Fruit fly (Drosophila melanogaster) whole organism, embryonic: ENCODE measurements around the gene CG9444.

Source experiments
- ATbp ChIP-seq: fragments of 200-800 bp; sonication (Bioruptor generic); optimal IDR thresholded peaks from 2 replicates; lab custom pipeline; 2017; ENCODE audit warnings: missing biosample characterization, mild to moderate bottlenecking, missing genetic modification characterization, missing genetic modification reagents
- Antp ChIP-seq: fragments of 200-800 bp; sonication (Bioruptor generic); optimal IDR thresholded peaks from 3 replicates; lab custom pipeline; 2016; ENCODE audit warnings: missing biosample characterization, missing genetic modification characterization
- CG10209 ChIP-seq: fragments of 200-800 bp; sonication (Bioruptor generic); optimal IDR thresholded peaks from 3 replicates; lab custom pipeline; 2017; ENCODE audit warnings: missing biosample characterization, mild to moderate bottlenecking, missing genetic modification characterization, missing genetic modification reagents
- CG10274 ChIP-seq: fragments of 200-800 bp; sonication (Bioruptor generic); optimal IDR thresholded peaks from 3 replicates; lab custom pipeline; 2017; ENCODE audit warnings: missing biosample characterization, mild to moderate bottlenecking, missing genetic modification characterization
- CG11456 ChIP-seq: fragments of 200-800 bp; sonication (Bioruptor generic); IDR thresholded peaks from 3 replicates; pipeline ENCODE4 v1.3.6; 2022; ENCODE audit warnings: missing biosample characterization, missing genetic modification characterization
- CG12104 ChIP-seq: fragments of 200-800 bp; sonication (Bioruptor generic); optimal IDR thresholded peaks from 3 replicates; lab custom pipeline; 2016; ENCODE audit warnings: missing biosample characterization, missing genetic modification characterization
- CG15011 ChIP-seq: fragments of 200-800 bp; sonication (Bioruptor generic); optimal IDR thresholded peaks from 3 replicates; lab custom pipeline; 2018; ENCODE audit warnings: missing biosample characterization, mild to moderate bottlenecking, missing genetic modification characterization
- CG16815 ChIP-seq: fragments of 200-800 bp; sonication (Bioruptor generic); optimal IDR thresholded peaks from 3 replicates; lab custom pipeline; 2017; ENCODE audit warnings: missing biosample characterization, mild to moderate bottlenecking, missing genetic modification characterization
- CG18599 ChIP-seq: fragments of 200-800 bp; sonication (Bioruptor generic); optimal IDR thresholded peaks from 3 replicates; lab custom pipeline; 2017; ENCODE audit warnings: missing biosample characterization, missing genetic modification characterization, mild to moderate bottlenecking, moderate library complexity, missing genetic modification reagents
- CG2116 ChIP-seq: fragments of 200-800 bp; sonication (Bioruptor generic); optimal IDR thresholded peaks from 3 replicates; lab custom pipeline; 2018; ENCODE audit warnings: missing biosample characterization, mild to moderate bottlenecking, missing genetic modification characterization
- CG2199 ChIP-seq: fragments of 200-800 bp; sonication (Bioruptor generic); IDR thresholded peaks from 3 replicates; pipeline ENCODE4 v1.3.6; 2022; ENCODE audit warnings: missing biosample characterization, missing genetic modification characterization
- CG2202 ChIP-seq: fragments of 200-800 bp; sonication (Bioruptor generic); optimal IDR thresholded peaks from 2 replicates; lab custom pipeline; 2018; ENCODE audit warnings: missing biosample characterization, mild to moderate bottlenecking, missing genetic modification characterization
- CG32532 ChIP-seq: fragments of 200-800 bp; sonication (Bioruptor generic); IDR thresholded peaks from 2 replicates; pipeline ENCODE4 v1.3.6; 2022; ENCODE audit warnings: missing biosample characterization, missing genetic modification characterization
- CG33213 ChIP-seq: fragments of 200-800 bp; sonication (Bioruptor generic); optimal IDR thresholded peaks from 3 replicates; lab custom pipeline; 2016; ENCODE audit warnings: missing biosample characterization, missing genetic modification characterization
- CG3407 ChIP-seq: fragments of 200-800 bp; sonication (Bioruptor generic); optimal IDR thresholded peaks from 2 replicates; lab custom pipeline; 2018; ENCODE audit warnings: missing biosample characterization, mild to moderate bottlenecking, missing genetic modification characterization
- CG34376 ChIP-seq: fragments of 200-800 bp; sonication (Bioruptor generic); optimal IDR thresholded peaks from 2 replicates; lab custom pipeline; 2018; ENCODE audit warnings: missing biosample characterization, mild to moderate bottlenecking, missing genetic modification characterization
- CG3726 ChIP-seq: fragments of 200-800 bp; sonication (Bioruptor generic); IDR thresholded peaks from 3 replicates; pipeline ENCODE4, ENCODE4 v1.3.6; 2022; ENCODE audit warnings: missing biosample characterization, missing genetic modification characterization
- CG3995 ChIP-seq: fragments of 200-800 bp; sonication (Bioruptor generic); optimal IDR thresholded peaks from 3 replicates; lab custom pipeline; 2016; ENCODE audit warnings: missing biosample characterization, missing genetic modification characterization
- CG5180 ChIP-seq: fragments of 200-800 bp; sonication (Bioruptor generic); optimal IDR thresholded peaks from 3 replicates; lab custom pipeline; 2017; ENCODE audit warnings: missing biosample characterization, missing genetic modification characterization, mild to moderate bottlenecking, moderate library complexity, missing genetic modification reagents
- CG6175 ChIP-seq: fragments of 200-800 bp; sonication (Bioruptor generic); IDR thresholded peaks from 3 replicates; pipeline ENCODE4 v1.3.6; 2022; ENCODE audit warnings: missing biosample characterization, missing genetic modification characterization
- CG6813 ChIP-seq: fragments of 200-800 bp; sonication (Bioruptor generic); optimal IDR thresholded peaks from 2 replicates; lab custom pipeline; 2017; ENCODE audit warnings: missing biosample characterization, missing genetic modification characterization, mild to moderate bottlenecking, moderate library complexity, missing genetic modification reagents
- CG9797 ChIP-seq: fragments of 200-800 bp; sonication (Bioruptor generic); optimal IDR thresholded peaks from 3 replicates; lab custom pipeline; 2018; ENCODE audit warnings: missing biosample characterization, mild to moderate bottlenecking, missing genetic modification characterization
- CG9932 ChIP-seq: fragments of 200-800 bp; sonication (Bioruptor generic); IDR thresholded peaks from 2 replicates; pipeline ENCODE4 v1.3.6; 2022; ENCODE audit warnings: missing biosample characterization, missing genetic modification characterization
- Dad ChIP-seq: fragments of 200-800 bp; sonication (Bioruptor generic); optimal IDR thresholded peaks from 3 replicates; lab custom pipeline; 2016; ENCODE audit warnings: missing biosample characterization, missing genetic modification characterization
- Dll ChIP-seq: fragments of 200-800 bp; sonication (Bioruptor generic); IDR thresholded peaks from 4 replicates; pipeline ENCODE4 v1.3.6; 2022; ENCODE audit warnings: missing biosample characterization, missing genetic modification characterization; ENCODE audit not compliant: partially characterized antibody
- E2f2 ChIP-seq: fragments of 200-800 bp; sonication (Bioruptor generic); IDR thresholded peaks from 2 replicates; pipeline ENCODE4 v1.3.6; 2022; ENCODE audit warnings: missing biosample characterization, missing genetic modification characterization
- Hmx ChIP-seq: fragments of 200-800 bp; sonication (Bioruptor generic); optimal IDR thresholded peaks from 2 replicates; lab custom pipeline; 2016; ENCODE audit warnings: missing biosample characterization, missing genetic modification characterization
- Meics ChIP-seq: fragments of 200-800 bp; sonication (Bioruptor generic); optimal IDR thresholded peaks from 2 replicates; lab custom pipeline; 2017; ENCODE audit warnings: missing biosample characterization, mild to moderate bottlenecking, missing genetic modification characterization
- Neu2 ChIP-seq: fragments of 200-800 bp; sonication (Bioruptor generic); optimal IDR thresholded peaks from 3 replicates; lab custom pipeline; 2016; ENCODE audit warnings: missing biosample characterization, missing genetic modification characterization, borderline replicate concordance
- Ssrp ChIP-seq: fragments of 200-800 bp; sonication (Bioruptor generic); optimal IDR thresholded peaks from 2 replicates; lab custom pipeline; 2018; ENCODE audit warnings: missing biosample characterization, mild to moderate bottlenecking, missing genetic modification characterization, moderate library complexity
- Taf1 ChIP-seq: fragments of 200-800 bp; sonication (Bioruptor generic); IDR thresholded peaks from 2 replicates; pipeline ENCODE4 v1.3.6; 2022; ENCODE audit warnings: missing biosample characterization, missing genetic modification characterization
- en ChIP-seq: fragments of 200-800 bp; sonication (Bioruptor generic); optimal IDR thresholded peaks from 2 replicates; lab custom pipeline; 2016; ENCODE audit warnings: missing biosample characterization, missing genetic modification characterization
- eyg ChIP-seq: fragments of 200-800 bp; sonication (Bioruptor generic); optimal IDR thresholded peaks from 3 replicates; lab custom pipeline; 2016; ENCODE audit warnings: missing biosample characterization, missing genetic modification characterization
- gcm2 ChIP-seq: fragments of 200-800 bp; sonication (Bioruptor generic); optimal IDR thresholded peaks from 2 replicates; lab custom pipeline; 2016; ENCODE audit warnings: missing biosample characterization, missing genetic modification characterization
- ham ChIP-seq: fragments of 200-800 bp; sonication (Bioruptor generic); IDR thresholded peaks from 2 replicates; pipeline ENCODE4 v1.3.6; 2022; ENCODE audit warnings: missing biosample characterization, missing genetic modification characterization
- hbn ChIP-seq: fragments of 200-800 bp; sonication (Bioruptor generic); IDR thresholded peaks from 2 replicates; pipeline ENCODE4 v1.3.6; 2022; ENCODE audit warnings: missing biosample characterization, missing genetic modification characterization; ENCODE audit not compliant: partially characterized antibody
- hkb ChIP-seq, 2 experiments: fragments of 200-800 bp in 1 of 2; fragments of >200 bp in 1 of 2; sonication (Bioruptor generic) in 1 of 2; IDR thresholded peaks in 1 of 2; optimal IDR thresholded peaks in 1 of 2; 2 replicates each; pipeline versions ENCODE4 v1.3.6 to Lab custom; 2017 to 2022; ENCODE audit warnings: missing biosample characterization in 1 of 2, missing genetic modification characterization in 1 of 2
- kay ChIP-seq: fragments of 200-800 bp; sonication (Bioruptor generic); optimal IDR thresholded peaks from 2 replicates; lab custom pipeline; 2016; ENCODE audit warnings: missing biosample characterization, missing genetic modification characterization
- nau ChIP-seq: fragments of 200-800 bp; sonication (Bioruptor generic); optimal IDR thresholded peaks from 3 replicates; lab custom pipeline; 2017; ENCODE audit warnings: missing biosample characterization, mild to moderate bottlenecking, missing genetic modification characterization, missing genetic modification reagents
- pfk ChIP-seq: fragments of 200-800 bp; sonication (Bioruptor generic); optimal IDR thresholded peaks from 2 replicates; lab custom pipeline; 2018; ENCODE audit warnings: missing biosample characterization, mild to moderate bottlenecking, missing genetic modification characterization, moderate library complexity
- pita ChIP-seq: fragments of 200-800 bp; sonication (Bioruptor generic); optimal IDR thresholded peaks from 2 replicates; lab custom pipeline; 2017; ENCODE audit warnings: missing biosample characterization, mild to moderate bottlenecking, missing genetic modification characterization
- prd ChIP-seq, 3 experiments: fragments of >200 bp in 2 of 3; fragments of 200-800 bp in 1 of 3; sonication (Bioruptor generic) in 1 of 3; optimal IDR thresholded peaks in 2 of 3; IDR thresholded peaks in 1 of 3; 2 replicates in 2 of 3; 3 replicates in 1 of 3; pipeline versions ENCODE4 v1.3.6 to Lab custom; 2017 to 2022; ENCODE audit warnings: missing biosample characterization in 1 of 3, missing genetic modification characterization in 1 of 3
- pzg ChIP-seq: fragments of 200-800 bp; sonication (Bioruptor generic); optimal IDR thresholded peaks from 3 replicates; lab custom pipeline; 2018; ENCODE audit warnings: missing biosample characterization, mild to moderate bottlenecking, missing genetic modification characterization, moderate library complexity
- rib ChIP-seq: fragments of 200-800 bp; sonication (Bioruptor generic); IDR thresholded peaks from 2 replicates; pipeline ENCODE4 v1.3.6; 2022; ENCODE audit warnings: missing biosample characterization, missing genetic modification characterization
- seq ChIP-seq: fragments of 200-800 bp; sonication (Bioruptor generic); IDR thresholded peaks from 2 replicates; pipeline ENCODE4 v1.3.6; 2022; ENCODE audit warnings: missing biosample characterization, missing genetic modification characterization
- sisA ChIP-seq: fragments of 200-800 bp; sonication (Bioruptor generic); IDR thresholded peaks from 2 replicates; pipeline ENCODE4 v1.3.6; 2022; ENCODE audit warnings: missing biosample characterization, missing genetic modification characterization
- slbo ChIP-seq: fragments of 200-800 bp; sonication (Bioruptor generic); IDR thresholded peaks from 2 replicates; pipeline ENCODE4 v1.3.6; 2022; ENCODE audit warnings: missing biosample characterization, missing genetic modification characterization
- stc ChIP-seq: fragments of 200-800 bp; sonication (Bioruptor generic); IDR thresholded peaks from 2 replicates; pipeline ENCODE4 v1.3.6; 2022; ENCODE audit warnings: missing biosample characterization, missing genetic modification characterization
- tin ChIP-seq: fragments of 200-800 bp; sonication (Bioruptor generic); optimal IDR thresholded peaks from 3 replicates; lab custom pipeline; 2016; ENCODE audit warnings: missing biosample characterization, missing genetic modification characterization
- ttk ChIP-seq: fragments of 200-800 bp; sonication (Bioruptor generic); IDR thresholded peaks from 2 replicates; pipeline ENCODE4 v2.1.2; 2022; ENCODE audit warnings: missing biosample characterization, missing genetic modification characterization

The CG9444 gene

DNA sequence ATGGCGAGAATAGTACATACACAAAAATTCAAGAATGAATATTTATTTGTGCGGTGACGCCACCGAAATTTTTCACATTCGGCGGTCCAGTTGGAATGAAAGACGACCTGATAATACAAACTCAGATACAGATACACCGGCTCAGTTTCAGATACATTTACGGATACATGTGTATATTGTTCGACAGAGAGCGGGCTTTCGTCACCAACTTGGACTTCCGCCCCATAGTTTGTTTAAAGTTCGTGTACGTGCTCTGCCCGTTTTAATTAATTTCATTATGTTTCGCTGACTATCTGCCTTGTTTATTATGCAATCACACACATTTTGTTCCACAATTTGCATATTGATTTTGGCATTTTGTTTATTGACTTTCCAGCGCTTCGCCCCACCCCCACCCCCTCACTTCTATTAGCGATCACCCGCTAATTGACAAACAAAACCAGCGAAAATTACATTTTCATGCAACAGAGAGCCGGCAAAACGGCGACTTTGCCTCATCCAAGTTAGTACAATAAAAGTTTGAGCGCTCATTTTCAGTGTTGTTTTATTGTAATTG is 17.2 kb upstream of the CG9444 start (continued):
- TF ChIP-seq CG9932 (no peak), CG33213 (no peak), stc (no peak), CG3726 (GFP tag; lab: Robert Waterston, UW) (no peak), CG3407 (no peak), CG11456 (no peak), CG34376 (peak; percentile 34), eyg (GFP tag; lab: Kevin White, UChicago) (peak; percentile 28), Dll (no peak), CG2116 (GFP tag; lab: Kevin White, UChicago) (no peak), CG12104 (GFP tag; lab: Kevin White, UChicago) (no peak), ttk (GFP tag; lab: Robert Waterston, UW) (no peak), nau (GFP tag; lab: Kevin White, UChicago) (no peak), E2f2 (GFP tag; lab: Robert Waterston, UW) (no peak), CG15011 (GFP tag; lab: Kevin White, UChicago) (no peak), ATbp (GFP tag; lab: Kevin White, UChicago) (peak; percentile 36), hkb (optimal IDR thresholded peaks at IDR 0.05; lab: Kevin White, UChicago) (no peak), hkb (GFP tag; IDR thresholded peaks at IDR 0.05; lab: Robert Waterston, UW) (no peak), slbo (no peak), Taf1 (GFP tag; lab: Robert Waterston, UW) (no peak), CG3995 (no peak), tin (GFP tag; lab: Kevin White, UChicago) (no peak), ham (GFP tag; lab: Robert Waterston, UW) (no peak), kay (peak; percentile 42), CG5180 (GFP tag; lab: Kevin White, UChicago) (peak; percentile 45), CG6813 (GFP tag; lab: Kevin White, UChicago) (peak; percentile 46), prd (optimal IDR thresholded peaks at IDR 0.05; lab: Kevin White, UChicago) (no peak), prd (GFP tag; IDR thresholded peaks at IDR 0.05; lab: Robert Waterston, UW) (no peak), pita (no peak), CG9797 (GFP tag; lab: Kevin White, UChicago) (no peak), Neu2 (no peak), CG2199 (GFP tag; lab: Robert Waterston, UW) (no peak), Meics (peak; percentile 93), pzg (GFP tag; lab: Kevin White, UChicago) (no peak), seq (GFP tag; lab: Robert Waterston, UW) (no peak), rib (GFP tag; lab: Robert Waterston, UW) (no peak), CG16815 (GFP tag; lab: Kevin White, UChicago) (no peak), Dad (GFP tag; lab: Kevin White, UChicago) (no peak), pfk (GFP tag; lab: Kevin White, UChicago) (no peak), Ssrp (tag; lab: Kevin White, UChicago) (no peak), sisA (GFP tag; lab: Robert Waterston, UW) (no peak), CG10274 (GFP tag; lab: Kevin White, UChicago) (peak; percentile 32), CG2202 (tag; lab: Kevin White, UChicago) (no peak), Hmx (GFP tag; lab: Kevin White, UChicago) (no peak), Antp (GFP tag; lab: Kevin White, UChicago) (no peak), CG32532 (GFP tag; lab: Robert Waterston, UW) (no peak), en (GFP tag; lab: Kevin White, UChicago) (no peak), CG6175 (no peak), CG10209 (GFP tag; lab: Kevin White, UChicago) (peak; percentile 34), CG18599 (GFP tag; lab: Kevin White, UChicago) (peak; percentile 2), gcm2 (no peak), hbn (GFP tag; lab: Robert Waterston, UW) (no peak)
